Worm (Caenorhabditis elegans): Measurements from ENCODE around the gene nhr-20.

nhr-20 gene

DNA sequence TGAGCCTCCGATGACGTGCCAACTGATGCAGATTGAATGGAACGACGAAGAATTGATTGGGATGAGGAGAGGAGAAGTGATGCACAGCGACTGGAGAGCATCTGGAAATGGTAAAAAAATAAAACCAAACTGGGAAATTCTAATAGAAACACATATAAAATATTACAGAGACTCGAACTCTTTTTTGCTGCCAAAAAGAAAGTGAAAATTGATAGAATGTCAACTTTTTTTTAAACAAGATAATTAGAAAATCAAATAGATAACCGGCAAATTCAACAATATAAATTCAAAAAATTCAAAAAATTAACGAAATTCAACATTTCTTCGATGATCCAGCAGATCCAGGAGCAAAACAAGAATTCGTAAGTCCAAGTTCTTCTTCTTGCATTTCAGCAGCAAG lies 10.4 kb upstream of the nhr-20 start, which contains the start of gene mrpl-21:
Gene mrpl-21 (minus strand): TSS at position 101 of the 400 bp plus-strand sequence.
- TF ChIP-seq ceh-36 (tag; optimal IDR thresholded peaks at IDR 0.05) = no peak
- TF ChIP-seq hmbx-1 (tag; optimal IDR thresholded peaks at IDR 0.05) = no peak
- TF ChIP-seq hmg-4 (GFP tag; optimal IDR thresholded peaks at IDR 0.05) = no peak
- no peak for TF ChIP-seq pes-1 (GFP tag; IDR thresholded peaks at IDR 0.05)
- no peak for TF ChIP-seq tbx-11 (GFP tag; IDR thresholded peaks at IDR 0.05)
- TF ChIP-seq F13C5.2 (tag; optimal IDR thresholded peaks at IDR 0.05) = no peak
- TF ChIP-seq ama-1 (optimal IDR thresholded peaks at IDR 0.05) = no peak
- no peak for TF ChIP-seq aly-1 (tag; optimal IDR thresholded peaks at IDR 0.05)
- no peak for TF ChIP-seq B0310.2 (tag; optimal IDR thresholded peaks at IDR 0.05)
- TF ChIP-seq flt-1 (GFP tag; IDR thresholded peaks at IDR 0.05) = no peak
- TF ChIP-seq tra-4 (tag; optimal IDR thresholded peaks at IDR 0.05) = no peak
- no peak for TF ChIP-seq sea-1 (GFP tag; conservative IDR thresholded peaks at IDR 0.05)
- no peak for TF ChIP-seq scrt-1 (GFP tag; IDR thresholded peaks at IDR 0.05)
- TF ChIP-seq ets-7 (tag; optimal IDR thresholded peaks at IDR 0.05) = no peak
- no peak for TF ChIP-seq hnd-1 (tag; optimal IDR thresholded peaks at IDR 0.05)
- no peak for TF ChIP-seq tbx-37 (GFP tag; conservative IDR thresholded peaks at IDR 0.05)
- TF ChIP-seq ceh-13 (GFP tag; optimal IDR thresholded peaks at IDR 0.05) = no peak

DNA sequence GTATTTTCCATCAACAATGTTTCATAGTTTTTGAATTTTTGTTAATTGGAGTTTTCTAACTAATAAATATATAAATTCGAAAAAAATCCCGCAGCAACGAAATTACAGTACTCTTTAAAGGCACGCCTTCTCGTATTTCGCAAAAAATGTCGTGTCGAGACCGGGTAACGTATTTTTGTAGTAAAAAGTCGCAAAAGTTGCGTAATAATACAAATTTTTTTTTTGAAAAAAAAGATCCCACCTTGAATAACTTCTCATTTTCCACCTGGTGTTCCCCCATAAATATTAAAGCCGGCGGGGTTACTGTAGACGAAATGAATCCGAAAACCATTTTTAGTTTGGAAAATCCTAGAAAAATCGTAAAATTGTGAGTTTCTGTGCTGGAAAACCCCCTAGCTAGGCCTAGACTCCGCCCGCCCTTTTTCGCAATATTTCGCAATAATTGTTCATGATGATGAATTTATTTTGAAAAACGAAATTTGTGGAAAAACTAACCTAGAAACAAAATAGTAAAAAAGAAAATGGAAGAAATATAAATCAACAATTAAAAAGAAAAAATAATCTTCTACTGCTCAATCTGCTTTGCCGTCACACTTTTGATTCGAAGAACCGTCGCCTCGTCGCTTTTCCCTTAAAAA lies 9.3 kb upstream of the nhr-20 start, which contains the start of gene F43C1.7:
Gene F43C1.7 (minus strand): TSS at position 351 of the 638 bp plus-strand sequence.
- TF ChIP-seq ceh-13 (GFP tag; optimal IDR thresholded peaks at IDR 0.05) (no peak), ceh-36 (tag; optimal IDR thresholded peaks at IDR 0.05) (no peak), ama-1 (optimal IDR thresholded peaks at IDR 0.05) (no peak), B0310.2 (tag; optimal IDR thresholded peaks at IDR 0.05) (no peak), tra-4 (tag; optimal IDR thresholded peaks at IDR 0.05) (no peak), flt-1 (GFP tag; IDR thresholded peaks at IDR 0.05) (no peak), hmg-4 (GFP tag; optimal IDR thresholded peaks at IDR 0.05) (no peak), F13C5.2 (tag; optimal IDR thresholded peaks at IDR 0.05) (no peak), tbx-37 (GFP tag; conservative IDR thresholded peaks at IDR 0.05) (no peak), ets-7 (tag; optimal IDR thresholded peaks at IDR 0.05) (no peak), scrt-1 (GFP tag; IDR thresholded peaks at IDR 0.05) (no peak), hnd-1 (tag; optimal IDR thresholded peaks at IDR 0.05) (no peak), tbx-11 (GFP tag; IDR thresholded peaks at IDR 0.05) (no peak), aly-1 (tag; optimal IDR thresholded peaks at IDR 0.05) (no peak), sea-1 (GFP tag; conservative IDR thresholded peaks at IDR 0.05) (no peak), pes-1 (GFP tag; IDR thresholded peaks at IDR 0.05) (no peak), hmbx-1 (tag; optimal IDR thresholded peaks at IDR 0.05) (no peak)

DNA sequence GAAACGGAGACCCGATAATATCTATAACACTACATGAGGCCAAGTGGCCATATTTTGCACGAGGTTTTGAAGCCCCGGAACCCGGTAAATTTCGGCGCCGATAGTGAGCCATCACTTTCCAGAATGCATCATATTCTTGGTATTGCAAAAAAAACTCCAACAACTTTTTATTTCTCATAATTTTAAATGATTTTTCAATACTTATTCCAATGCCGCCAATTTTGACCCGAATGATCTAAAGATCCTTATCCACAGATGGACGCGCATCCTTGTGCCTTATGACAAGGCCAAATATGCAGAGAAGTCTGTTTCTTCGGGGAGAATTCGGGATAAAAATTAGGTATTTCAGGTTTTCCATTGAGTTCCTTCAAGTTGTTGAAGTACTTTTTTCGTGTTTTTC lies 8.2 kb upstream of the nhr-20 start:
- TF ChIP-seq aly-1 (tag; optimal IDR thresholded peaks at IDR 0.05) (no peak), tra-4 (tag; optimal IDR thresholded peaks at IDR 0.05) (no peak), flt-1 (GFP tag; IDR thresholded peaks at IDR 0.05) (no peak), F13C5.2 (tag; optimal IDR thresholded peaks at IDR 0.05) (no peak), B0310.2 (tag; optimal IDR thresholded peaks at IDR 0.05) (no peak), hmg-4 (GFP tag; optimal IDR thresholded peaks at IDR 0.05) (no peak), sea-1 (GFP tag; conservative IDR thresholded peaks at IDR 0.05) (no peak), hmbx-1 (tag; optimal IDR thresholded peaks at IDR 0.05) (no peak), ama-1 (optimal IDR thresholded peaks at IDR 0.05) (no peak), tbx-11 (GFP tag; IDR thresholded peaks at IDR 0.05) (no peak), scrt-1 (GFP tag; IDR thresholded peaks at IDR 0.05) (no peak), ets-7 (tag; optimal IDR thresholded peaks at IDR 0.05) (no peak), tbx-37 (GFP tag; conservative IDR thresholded peaks at IDR 0.05) (no peak; the same call in 1 of the 2 replicates), ceh-13 (GFP tag; optimal IDR thresholded peaks at IDR 0.05) (no peak), ceh-36 (tag; optimal IDR thresholded peaks at IDR 0.05) (no peak), pes-1 (GFP tag; IDR thresholded peaks at IDR 0.05) (no peak), hnd-1 (tag; optimal IDR thresholded peaks at IDR 0.05) (no peak)

DNA sequence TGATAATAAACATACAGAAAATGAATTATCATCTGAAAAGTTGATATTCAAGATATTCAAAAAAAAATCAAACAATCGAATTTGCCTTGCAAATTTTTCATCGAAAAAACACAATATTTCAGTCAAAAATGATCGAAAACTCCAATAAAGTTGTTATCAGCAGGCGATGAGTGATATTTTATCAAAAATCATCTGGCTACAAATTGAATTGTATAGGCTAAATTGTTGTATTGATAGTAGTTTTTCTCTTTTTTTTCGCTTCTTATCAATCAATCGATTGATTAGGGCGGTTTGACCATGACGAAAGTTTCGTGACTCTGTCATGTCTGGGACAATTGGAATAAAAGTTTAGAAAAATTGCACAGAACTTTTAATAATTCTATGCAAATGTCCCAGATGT lies 7.1 kb upstream of the nhr-20 start:
- no peak for TF ChIP-seq ceh-36 (tag; optimal IDR thresholded peaks at IDR 0.05)
- TF ChIP-seq hnd-1 (tag; optimal IDR thresholded peaks at IDR 0.05) = no peak
- TF ChIP-seq tra-4 (tag; optimal IDR thresholded peaks at IDR 0.05) = no peak
- TF ChIP-seq pes-1 (GFP tag; IDR thresholded peaks at IDR 0.05) = no peak
- TF ChIP-seq ets-7 (tag; optimal IDR thresholded peaks at IDR 0.05) = no peak
- TF ChIP-seq F13C5.2 (tag; optimal IDR thresholded peaks at IDR 0.05) = no peak
- no peak for TF ChIP-seq sea-1 (GFP tag; conservative IDR thresholded peaks at IDR 0.05)
- TF ChIP-seq hmbx-1 (tag; optimal IDR thresholded peaks at IDR 0.05) = no peak
- no peak for TF ChIP-seq tbx-37 (GFP tag; conservative IDR thresholded peaks at IDR 0.05)
- no peak for TF ChIP-seq ama-1 (optimal IDR thresholded peaks at IDR 0.05)

DNA sequence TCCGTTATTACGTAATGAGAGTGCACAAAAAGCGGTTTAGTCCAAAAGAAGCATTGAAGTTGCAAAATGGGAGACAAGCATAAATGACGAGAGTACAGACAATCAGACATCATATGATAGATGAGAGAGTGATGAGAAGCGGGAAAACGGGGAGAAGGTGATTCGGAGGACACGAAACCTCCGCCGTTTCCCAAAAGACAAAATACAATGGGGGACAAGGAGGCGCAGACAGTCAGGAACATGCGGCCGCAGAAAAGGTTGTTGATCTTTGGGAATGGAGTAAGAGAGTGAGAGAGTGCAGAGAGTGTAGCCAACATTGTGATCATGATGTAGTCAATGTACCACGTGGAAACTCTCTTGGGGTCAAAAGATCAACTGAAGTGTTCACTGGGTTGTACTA lies 4.6 kb upstream of the nhr-20 start:
- TF ChIP-seq ceh-13 (GFP tag; optimal IDR thresholded peaks at IDR 0.05) (no peak), hmg-4 (GFP tag; optimal IDR thresholded peaks at IDR 0.05) (peak; percentile 15)

DNA sequence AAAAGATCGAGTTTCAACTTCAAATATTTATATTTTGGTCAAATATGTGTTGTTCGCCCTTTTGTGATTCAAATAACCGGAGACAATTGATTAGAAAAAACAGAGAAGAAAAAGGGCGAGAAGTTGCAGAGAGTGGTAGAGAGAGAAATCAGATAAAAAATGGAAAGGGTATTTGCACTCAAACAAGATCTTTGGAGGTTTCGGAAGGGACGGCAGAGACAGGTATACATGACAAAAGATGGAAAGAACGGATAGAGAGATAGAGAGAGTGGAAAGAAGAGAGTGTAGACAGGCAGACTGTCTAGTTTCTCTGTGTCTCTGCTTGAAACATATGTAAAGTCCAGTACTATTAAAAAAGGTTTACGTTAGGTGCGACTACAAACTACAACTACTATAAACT lies 3.2 kb upstream of the nhr-20 start:
- TF ChIP-seq F13C5.2 (tag; optimal IDR thresholded peaks at IDR 0.05) = no peak
- TF ChIP-seq ama-1 (optimal IDR thresholded peaks at IDR 0.05) = no peak
- TF ChIP-seq pes-1 (GFP tag; IDR thresholded peaks at IDR 0.05) = no peak
- TF ChIP-seq hmbx-1 (tag; optimal IDR thresholded peaks at IDR 0.05) = no peak
- no peak for TF ChIP-seq tra-4 (tag; optimal IDR thresholded peaks at IDR 0.05)
- TF ChIP-seq ceh-36 (tag; optimal IDR thresholded peaks at IDR 0.05) = no peak
- no peak for TF ChIP-seq B0310.2 (tag; optimal IDR thresholded peaks at IDR 0.05)
- no peak for TF ChIP-seq sea-1 (GFP tag; conservative IDR thresholded peaks at IDR 0.05)
- TF ChIP-seq hnd-1 (tag; optimal IDR thresholded peaks at IDR 0.05) = no peak
- no peak for TF ChIP-seq tbx-11 (GFP tag; IDR thresholded peaks at IDR 0.05)
- no peak for TF ChIP-seq tbx-37 (GFP tag; conservative IDR thresholded peaks at IDR 0.05)
- TF ChIP-seq ets-7 (tag; optimal IDR thresholded peaks at IDR 0.05) = no peak
- no peak for TF ChIP-seq hmg-4 (GFP tag; optimal IDR thresholded peaks at IDR 0.05)
- TF ChIP-seq flt-1 (GFP tag; IDR thresholded peaks at IDR 0.05) = no peak
- TF ChIP-seq aly-1 (tag; optimal IDR thresholded peaks at IDR 0.05) = no peak
- no peak for TF ChIP-seq ceh-13 (GFP tag; optimal IDR thresholded peaks at IDR 0.05)
- no peak for TF ChIP-seq scrt-1 (GFP tag; IDR thresholded peaks at IDR 0.05)
